Fruit fly (Drosophila melanogaster): ENCODE results near the gene CG2021.

The CG2021 gene

DNA sequence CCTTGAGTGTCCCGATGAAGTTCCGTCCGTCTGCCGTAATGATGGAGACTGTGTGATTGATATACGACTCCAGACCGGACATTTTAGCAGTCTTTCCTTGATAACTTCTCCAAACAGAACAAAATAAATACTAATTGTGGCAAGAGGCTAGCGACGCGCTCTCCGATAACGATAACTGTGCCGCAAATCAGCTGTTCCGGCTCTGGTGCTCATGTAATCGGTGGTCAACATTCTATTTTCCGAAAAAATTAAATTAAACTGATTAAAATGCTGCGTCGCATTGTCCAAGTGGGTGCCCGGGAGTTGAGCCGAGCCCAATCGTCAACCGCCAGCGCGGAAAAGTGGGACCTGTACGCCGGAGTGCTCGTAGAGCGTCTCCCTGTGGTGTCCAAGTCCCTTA, at the start of gene CG2021, which contains the start of gene mRpL46:
TSS of gene CG2021 (minus strand) at position 163 of the 400 bp plus-strand sequence.
TSS of gene mRpL46 (plus strand) at position 191 of the 400 bp plus-strand sequence.
- TF ChIP-seq CG12605 (GFP tag; IDR thresholded peaks at IDR 0.05): no peak
- no peak for TF ChIP-seq EcR (GFP tag; optimal IDR thresholded peaks at IDR 0.05)
- no peak for TF ChIP-seq Ets98B (GFP tag; IDR thresholded peaks at IDR 0.05)
- TF ChIP-seq CG10348 (GFP tag; IDR thresholded peaks at IDR 0.05): no peak
- no peak for TF ChIP-seq D1 (tag; optimal IDR thresholded peaks at IDR 0.05)
- no peak for TF ChIP-seq CG13204 (GFP tag; optimal IDR thresholded peaks at IDR 0.05)
- no peak for TF ChIP-seq gl (tag; optimal IDR thresholded peaks at IDR 0.05)

DNA sequence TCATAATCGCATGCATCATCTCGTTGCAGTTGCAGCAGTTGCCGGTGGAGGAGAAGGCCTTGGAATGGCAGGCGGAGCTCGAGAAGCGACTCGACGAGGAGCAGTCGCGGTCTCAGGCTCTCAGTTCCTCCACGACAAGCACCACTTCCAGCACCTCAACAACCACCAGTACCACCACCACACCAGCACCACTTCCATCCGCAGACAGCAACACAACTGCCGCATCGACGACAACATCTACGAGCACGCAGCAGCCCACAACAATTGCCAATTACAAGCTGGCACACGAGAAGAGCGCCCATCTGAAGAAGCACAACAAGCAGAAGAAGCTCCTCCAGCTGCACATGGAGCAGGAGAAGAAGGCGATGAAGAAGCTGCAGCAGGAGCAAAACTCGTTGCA, 45.2 kb upstream of the CG2021 start:
- TF ChIP-seq CG12605 (GFP tag; IDR thresholded peaks at IDR 0.05) (no peak), CG15710 (tag; optimal IDR thresholded peaks at IDR 0.05) (no peak), Ets98B (GFP tag; IDR thresholded peaks at IDR 0.05) (no peak), gl (tag; optimal IDR thresholded peaks at IDR 0.05) (no peak), fd96Ca (GFP tag; IDR thresholded peaks at IDR 0.05) (no peak), D1 (tag; optimal IDR thresholded peaks at IDR 0.05) (no peak), CG10348 (GFP tag; IDR thresholded peaks at IDR 0.05) (no peak), CG17806 (tag; optimal IDR thresholded peaks at IDR 0.05) (no peak), CG8159 (tag; optimal IDR thresholded peaks at IDR 0.05) (no peak), CG9948 (tag; optimal IDR thresholded peaks at IDR 0.05) (no peak), CG4496 (GFP tag; IDR thresholded peaks at IDR 0.05) (0 out of 3 replicates have a peak, but pooled peaks have one; percentile 19), CG32121 (GFP tag; IDR thresholded peaks at IDR 0.05) (no peak), Pif1B (GFP tag; optimal IDR thresholded peaks at IDR 0.05) (no peak), CG13204 (GFP tag; optimal IDR thresholded peaks at IDR 0.05) (peak; percentile 45), CG8301 (tag; optimal IDR thresholded peaks at IDR 0.05) (no peak), Pif1A (GFP tag; optimal IDR thresholded peaks at IDR 0.05) (no peak), rn (GFP tag; IDR thresholded peaks at IDR 0.05) (no peak), CG34367 (tag; optimal IDR thresholded peaks at IDR 0.05) (no peak), CG14655 (GFP tag; optimal IDR thresholded peaks at IDR 0.05) (no peak), Snoo (tag; optimal IDR thresholded peaks at IDR 0.05) (no peak), EcR (GFP tag; optimal IDR thresholded peaks at IDR 0.05) (peak; percentile 22)

DNA sequence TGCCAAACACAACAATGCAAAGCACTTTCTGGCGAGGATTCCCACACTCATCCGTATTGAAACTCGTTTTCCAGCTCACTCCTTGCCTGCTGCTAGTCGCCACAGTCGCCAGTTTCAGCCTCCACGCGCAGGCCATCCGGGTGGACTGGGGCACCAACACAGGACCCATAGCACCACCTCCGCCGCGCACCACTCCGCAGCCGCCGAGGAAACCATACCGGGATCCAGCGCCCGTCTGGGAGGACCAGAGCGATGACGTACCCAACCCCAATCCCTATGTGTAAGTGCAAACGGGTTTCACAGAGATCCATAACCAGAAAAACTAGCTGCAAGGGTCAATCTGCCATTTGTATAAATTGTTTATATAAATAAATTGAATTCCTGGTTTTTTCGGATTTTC, 43.9 kb upstream of the CG2021 start:
- TF ChIP-seq D1 (tag; optimal IDR thresholded peaks at IDR 0.05): no peak
- no peak for TF ChIP-seq Ets98B (GFP tag; IDR thresholded peaks at IDR 0.05)
- TF ChIP-seq rn (GFP tag; IDR thresholded peaks at IDR 0.05): no peak
- peak; percentile 84 for TF ChIP-seq EcR (GFP tag; optimal IDR thresholded peaks at IDR 0.05)
- peak; percentile 36 for TF ChIP-seq CG13204 (GFP tag; optimal IDR thresholded peaks at IDR 0.05)
- no peak for TF ChIP-seq CG34367 (tag; optimal IDR thresholded peaks at IDR 0.05)

DNA sequence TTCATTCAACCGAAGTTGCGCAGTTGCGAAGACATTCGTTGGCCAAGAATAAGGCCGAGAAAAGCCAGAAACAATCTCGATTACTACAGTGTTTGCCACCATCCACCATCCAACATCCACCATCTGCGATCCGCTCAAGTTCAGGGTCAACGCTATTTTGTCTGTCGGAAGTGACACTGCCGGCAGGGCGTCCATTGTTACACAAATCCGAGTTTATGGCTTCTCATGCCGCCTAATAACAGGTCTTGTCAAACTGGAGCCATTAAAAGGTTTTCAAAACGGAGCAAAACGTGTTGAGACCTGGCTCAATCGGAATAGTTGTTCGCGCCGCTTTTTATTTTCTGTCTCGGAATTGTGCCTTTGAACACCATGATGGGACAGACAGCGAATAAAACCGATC, 41.6 kb upstream of the CG2021 start:
- TF ChIP-seq EcR (GFP tag; optimal IDR thresholded peaks at IDR 0.05): peak; percentile 93
- no peak for TF ChIP-seq CG14655 (GFP tag; optimal IDR thresholded peaks at IDR 0.05)

dm6 chr3L:1817405-1817804, 40.2 kb upstream of the CG2021 start:
- TF ChIP-seq CG8159 (tag; optimal IDR thresholded peaks at IDR 0.05) (no peak), rn (GFP tag; IDR thresholded peaks at IDR 0.05) (no peak), CG14655 (GFP tag; optimal IDR thresholded peaks at IDR 0.05) (no peak), Snoo (tag; optimal IDR thresholded peaks at IDR 0.05) (no peak), CG15710 (tag; optimal IDR thresholded peaks at IDR 0.05) (no peak), Pif1B (GFP tag; optimal IDR thresholded peaks at IDR 0.05) (no peak), CG8301 (tag; optimal IDR thresholded peaks at IDR 0.05) (no peak), fd96Ca (GFP tag; IDR thresholded peaks at IDR 0.05) (no peak), EcR (GFP tag; optimal IDR thresholded peaks at IDR 0.05) (no peak), D1 (tag; optimal IDR thresholded peaks at IDR 0.05) (no peak), CG13204 (GFP tag; optimal IDR thresholded peaks at IDR 0.05) (no peak)

DNA sequence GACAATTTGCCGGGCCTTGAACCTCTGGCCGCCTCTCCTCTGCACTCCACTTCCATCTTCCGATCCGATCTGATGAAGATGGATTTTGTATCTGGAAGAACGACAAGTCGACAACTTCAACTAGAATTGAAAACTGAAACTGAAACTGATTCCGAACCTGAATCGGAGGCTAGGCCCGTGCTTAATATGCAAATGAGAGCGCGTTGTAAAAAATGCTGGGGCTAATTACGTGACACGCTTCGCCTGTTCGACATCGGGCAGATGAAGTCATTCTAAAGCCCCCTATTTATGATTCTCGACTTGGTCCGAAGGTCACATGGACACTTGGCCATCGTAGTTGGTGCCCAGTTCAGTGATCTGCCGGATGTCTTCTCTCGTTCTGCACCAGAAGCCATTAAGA, 39.4 kb upstream of the CG2021 start:
- TF ChIP-seq EcR (GFP tag; optimal IDR thresholded peaks at IDR 0.05) (peak; percentile 83), rn (GFP tag; IDR thresholded peaks at IDR 0.05) (no peak)

- TF ChIP-seq CG10348 (GFP tag; IDR thresholded peaks at IDR 0.05) (no peak), fd96Ca (GFP tag; IDR thresholded peaks at IDR 0.05) (peak; percentile 72; the same call in 2 of the 3 replicates), CG9948 (tag; optimal IDR thresholded peaks at IDR 0.05) (peak; percentile 52), Ets98B (GFP tag; IDR thresholded peaks at IDR 0.05) (peak; percentile 80), rn (GFP tag; IDR thresholded peaks at IDR 0.05) (no peak), CG13204 (GFP tag; optimal IDR thresholded peaks at IDR 0.05) (peak; percentile 95), D1 (tag; optimal IDR thresholded peaks at IDR 0.05) (peak; percentile 8), gl (tag; optimal IDR thresholded peaks at IDR 0.05) (peak; percentile 95), CG8301 (tag; optimal IDR thresholded peaks at IDR 0.05) (peak; percentile 69), CG32121 (GFP tag; IDR thresholded peaks at IDR 0.05) (peak; percentile 71), CG34367 (tag; optimal IDR thresholded peaks at IDR 0.05) (peak; percentile 83), CG12605 (GFP tag; IDR thresholded peaks at IDR 0.05) (peak; percentile 96), CG8159 (tag; optimal IDR thresholded peaks at IDR 0.05) (peak; percentile 80), CG17806 (tag; optimal IDR thresholded peaks at IDR 0.05) (peak; percentile 72), CG15710 (tag; optimal IDR thresholded peaks at IDR 0.05) (peak; percentile 82), CG14655 (GFP tag; optimal IDR thresholded peaks at IDR 0.05) (peak; percentile 70), Pif1B (GFP tag; optimal IDR thresholded peaks at IDR 0.05) (peak; percentile 73), EcR (GFP tag; optimal IDR thresholded peaks at IDR 0.05) (peak; percentile 77), CG4496 (GFP tag; IDR thresholded peaks at IDR 0.05) (peak; percentile 88), Pif1A (GFP tag; optimal IDR thresholded peaks at IDR 0.05) (peak; percentile 78), Snoo (tag; optimal IDR thresholded peaks at IDR 0.05) (peak; percentile 48)
Observed at dm6 chr3L:1810288-1810687, 33.1 kb upstream of the CG2021 start, which contains the start of gene GV1. TSS of gene GV1 (plus strand) at chr3L:1810588.
